Fruit fly (Drosophila melanogaster): ENCODE results near the gene CG5347.

The CG5347 gene

DNA sequence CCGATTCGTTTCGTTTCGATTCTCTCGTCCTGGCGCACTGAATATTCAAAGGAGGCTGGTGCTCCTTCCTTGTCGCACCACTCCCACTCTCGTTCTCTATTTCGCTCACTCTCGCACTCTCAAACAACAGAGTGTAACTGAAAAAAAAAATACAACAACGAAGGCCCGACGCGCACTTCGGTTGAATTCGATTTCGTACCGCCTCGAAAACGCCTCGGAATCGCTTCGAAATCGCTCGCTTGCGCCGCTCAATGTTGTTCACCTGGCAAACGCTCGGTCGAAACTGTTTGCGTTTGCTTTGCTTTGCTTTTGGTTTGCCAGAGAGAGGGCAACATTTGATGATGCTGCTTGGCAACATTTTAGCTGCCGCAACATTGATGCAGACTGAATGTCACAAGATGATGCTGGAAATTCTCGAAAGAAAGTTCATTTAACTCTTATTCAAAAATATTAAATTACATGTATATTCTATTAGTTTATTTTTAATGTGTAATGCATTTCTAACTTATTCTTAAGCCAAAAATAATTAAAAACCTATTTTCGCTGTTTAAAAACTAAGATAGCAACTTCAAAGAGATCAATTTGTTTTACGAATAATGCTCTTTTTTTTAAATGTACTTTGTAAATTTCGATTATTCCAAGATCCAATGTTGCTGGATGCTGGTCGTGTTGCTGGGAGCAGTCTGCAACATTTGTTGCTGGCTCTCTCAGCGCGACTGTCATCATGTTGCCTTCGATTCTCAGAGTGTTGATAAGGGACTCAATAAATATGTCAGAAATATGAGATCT is 27.3 kb upstream of the CG5347 start, which contains the start of gene NetB (continued):
- TF ChIP-seq abd-A (tag; optimal IDR thresholded peaks at IDR 0.05) (peak; percentile 42), Kr (GFP tag; optimal IDR thresholded peaks at IDR 0.05) (no peak), HHEX (GFP tag; optimal IDR thresholded peaks at IDR 0.05) (no peak), HLH54F (GFP tag; optimal IDR thresholded peaks at IDR 0.05) (no peak), Neu2 (GFP tag; optimal IDR thresholded peaks at IDR 0.05; ENCODE audit: borderline replicate concordance) (no peak), ham (GFP tag; IDR thresholded peaks at IDR 0.05) (no peak), lab (GFP tag; optimal IDR thresholded peaks at IDR 0.05) (no peak), CG2875 (GFP tag; optimal IDR thresholded peaks at IDR 0.05) (no peak), ind (GFP tag; optimal IDR thresholded peaks at IDR 0.05) (no peak), CG1647 (GFP tag; optimal IDR thresholded peaks at IDR 0.05) (no peak), dm (GFP tag; optimal IDR thresholded peaks at IDR 0.05) (no peak), CG30020 (tag; optimal IDR thresholded peaks at IDR 0.05) (no peak), sd (tag; optimal IDR thresholded peaks at IDR 0.05) (no peak), sna (GFP tag; IDR thresholded peaks at IDR 0.05; ENCODE audit: partially characterized antibody) (no peak), kni (GFP tag; optimal IDR thresholded peaks at IDR 0.05) (no peak), HmgD (GFP tag; optimal IDR thresholded peaks at IDR 0.05) (no peak), CG11398 (GFP tag; optimal IDR thresholded peaks at IDR 0.05) (no peak), CG2120 (GFP tag; optimal IDR thresholded peaks at IDR 0.05) (no peak), CG1602 (GFP tag; optimal IDR thresholded peaks at IDR 0.05) (no peak), schlank (tag; optimal IDR thresholded peaks at IDR 0.05) (no peak), crc (GFP tag; optimal IDR thresholded peaks at IDR 0.05) (no peak), Nf-YC (tag; optimal IDR thresholded peaks at IDR 0.05) (peak; percentile 18), Optix (GFP tag; IDR thresholded peaks at IDR 0.05) (no peak), Sry-β (GFP tag; optimal IDR thresholded peaks at IDR 0.05) (no peak), al (GFP tag; IDR thresholded peaks at IDR 0.05) (no peak), Dek (tag; optimal IDR thresholded peaks at IDR 0.05) (no peak), toy (GFP tag; IDR thresholded peaks at IDR 0.05) (no peak), Fer1 (GFP tag; optimal IDR thresholded peaks at IDR 0.05) (peak; percentile 5)

DNA sequence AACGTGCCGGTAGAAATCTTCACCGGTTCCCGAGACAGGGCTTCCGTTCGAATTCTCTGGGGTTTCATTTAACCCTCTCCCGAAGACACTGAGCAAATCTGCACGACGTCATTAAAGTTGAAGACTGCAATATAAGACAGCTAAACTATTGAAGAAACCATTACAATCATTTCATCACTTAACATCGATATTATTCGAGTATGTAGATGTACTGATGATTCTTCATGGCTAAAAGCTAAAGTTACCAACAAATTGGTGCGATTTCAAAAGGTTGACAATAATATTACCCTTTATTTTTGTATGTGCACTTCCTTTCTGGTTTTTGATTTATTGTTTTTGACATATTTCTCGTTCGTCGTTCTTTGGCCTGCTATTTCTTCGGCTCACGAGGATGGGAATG is 26.1 kb upstream of the CG5347 start:
- TF ChIP-seq CG10431 (GFP tag; optimal IDR thresholded peaks at IDR 0.05) (no peak), CG9797 (GFP tag; optimal IDR thresholded peaks at IDR 0.05) (no peak), CG18011 (GFP tag; optimal IDR thresholded peaks at IDR 0.05) (no peak), scrt (GFP tag; optimal IDR thresholded peaks at IDR 0.05) (no peak), CG9932 (GFP tag; IDR thresholded peaks at IDR 0.05) (no peak), emc (GFP tag; optimal IDR thresholded peaks at IDR 0.05) (no peak), CG33213 (GFP tag; optimal IDR thresholded peaks at IDR 0.05) (no peak), NFAT (GFP tag; IDR thresholded peaks at IDR 0.05) (no peak), vnd (GFP tag; IDR thresholded peaks at IDR 0.05; ENCODE audit: partially characterized antibody) (no peak), CG34224 (GFP tag; IDR thresholded peaks at IDR 0.05; ENCODE audit: partially characterized antibody) (no peak), CG7928 (GFP tag; optimal IDR thresholded peaks at IDR 0.05) (no peak), lbe (GFP tag; optimal IDR thresholded peaks at IDR 0.05) (peak; percentile 22), dysf (GFP tag; IDR thresholded peaks at IDR 0.05) (no peak), CG10209 (GFP tag; optimal IDR thresholded peaks at IDR 0.05) (no peak), CG3995 (GFP tag; optimal IDR thresholded peaks at IDR 0.05) (no peak), CG2199 (GFP tag; IDR thresholded peaks at IDR 0.05) (0 out of 3 replicates have a peak, but pooled peaks have one; percentile 21), corto (GFP tag; optimal IDR thresholded peaks at IDR 0.05) (peak; percentile 22), BEAF-32 (GFP tag; optimal IDR thresholded peaks at IDR 0.05) (no peak), Ptx1 (GFP tag; IDR thresholded peaks at IDR 0.05) (no peak)
